Worm (Caenorhabditis elegans) whole organism, midembryonic: ENCODE data around the gene vit-6.

Experiments used
- ref-1 ChIP-seq: fragments of 200-800 bp; sonication (Bioruptor generic); conservative IDR thresholded peaks from 2 replicates; pipeline ENCODE4 v1.3.6; 2022; ENCODE audit warnings: missing genetic modification reagents, missing genetic modification characterization, missing compliant biosample characterization
- ztf-29 ChIP-seq: fragments of 200-800 bp; sonication (Bioruptor generic); IDR thresholded peaks from 2 replicates; pipeline ENCODE4 v1.3.6; 2022; ENCODE audit warnings: missing genetic modification reagents, missing genetic modification characterization, missing compliant biosample characterization

ce11 chrIV:8266024-8266949, 5.3 kb downstream of the vit-6 start:
- TF ChIP-seq ref-1 (GFP tag; lab: Robert Waterston, UW) (no peak), ztf-29 (GFP tag; lab: Robert Waterston, UW) (no peak)
